Worm (Caenorhabditis elegans) whole organism, L1 larva: Measurements from ENCODE around the gene pst-2.
A peak's percentile ranks its signal among the peaks of the same experiment; 100 is the strongest.

Experiments used
- C34B4.2 ChIP-seq: sonication (generic microtip); optimal IDR thresholded peaks from 2 replicates; lab custom pipeline; 2017; ENCODE audit warnings: mild to moderate bottlenecking, missing genetic modification characterization, missing compliant biosample characterization
- F16B12.6 ChIP-seq: fragments of 150-350 bp; optimal IDR thresholded peaks from 2 replicates; lab custom pipeline; 2014; ENCODE audit warnings: missing biosample characterization, missing genetic modification characterization
- aly-2 ChIP-seq: fragments of 150-350 bp; optimal IDR thresholded peaks from 2 replicates; lab custom pipeline; 2014; ENCODE audit warnings: missing biosample characterization, missing genetic modification characterization
- blmp-1 ChIP-seq: fragments of 150-350 bp; optimal IDR thresholded peaks from 2 replicates; lab custom pipeline; 2014; ENCODE audit warnings: missing biosample characterization, missing genetic modification characterization
- ceh-63 ChIP-seq: fragments of 200-800 bp; sonication (Bioruptor generic); optimal IDR thresholded peaks from 2 replicates; lab custom pipeline; 2018; ENCODE audit warnings: mild to moderate bottlenecking, missing genetic modification characterization, missing compliant biosample characterization
- ceh-82 ChIP-seq, 3 experiments: fragments of 150-350 bp in 1 of 3; sonication (generic microtip) in 2 of 3; optimal IDR thresholded peaks; 2 replicates each; lab custom pipeline; 2014 to 2017; ENCODE audit warnings: missing biosample characterization in 3 of 3, missing genetic modification characterization in 3 of 3
- ceh-88 ChIP-seq: fragments of 200-800 bp; sonication (Bioruptor generic); IDR thresholded peaks from 2 replicates; pipeline ENCODE4 v1.3.6; 2022; ENCODE audit warnings: missing genetic modification characterization, missing compliant biosample characterization
- ces-1 ChIP-seq: fragments of 150-350 bp; optimal IDR thresholded peaks from 2 replicates; lab custom pipeline; 2014; ENCODE audit warnings: missing biosample characterization, missing genetic modification reagents, missing genetic modification characterization
- dpl-1 ChIP-seq, 3 experiments: fragments of 150-350 bp in 2 of 3; sonication (generic microtip) in 1 of 3; optimal IDR thresholded peaks; 2 replicates each; lab custom pipeline; 2014 to 2017; ENCODE audit warnings: missing biosample characterization in 3 of 3, missing genetic modification characterization in 3 of 3, missing genetic modification reagents in 3 of 3
- efl-1 ChIP-seq, 4 experiments: fragments of 150-350 bp; optimal IDR thresholded peaks in 3 of 4; peaks in 1 of 4; 1 replicate in 1 of 4; 2 replicates in 3 of 4; lab custom pipeline; 2014; ENCODE audit warnings: missing biosample characterization in 2 of 4, missing genetic modification characterization in 2 of 4, missing genetic modification reagents in 2 of 4
- egl-27 ChIP-seq, 2 experiments: fragments of 150-350 bp in 1 of 2; sonication (generic microtip); optimal IDR thresholded peaks; 3 replicates each; lab custom pipeline; 2017 to 2018; ENCODE audit warnings: missing biosample characterization in 2 of 2, missing genetic modification characterization in 2 of 2, missing genetic modification reagents in 2 of 2
- elt-2 ChIP-seq: sonication (generic microtip); optimal IDR thresholded peaks from 2 replicates; lab custom pipeline; 2016; ENCODE audit warnings: missing genetic modification characterization, mild to moderate bottlenecking, inconsistent platforms, missing compliant biosample characterization, missing genetic modification reagents
- elt-3 ChIP-seq, 6 experiments: fragments of 150-350 bp in 1 of 6; sonication (generic microtip); optimal IDR thresholded peaks; 2 replicates each; lab custom pipeline; 2017 to 2018; ENCODE audit warnings: missing biosample characterization in 6 of 6, missing genetic modification characterization in 6 of 6, inconsistent platforms in 1 of 6
- ets-5 ChIP-seq: fragments of 200-800 bp; sonication (Bioruptor generic); IDR thresholded peaks from 2 replicates; pipeline ENCODE4 v1.3.6; 2022; ENCODE audit warnings: missing genetic modification characterization, missing compliant biosample characterization
- fkh-10 ChIP-seq: sonication (generic microtip); optimal IDR thresholded peaks from 2 replicates; lab custom pipeline; 2017; ENCODE audit warnings: missing biosample characterization, missing genetic modification reagents, missing genetic modification characterization
- hpl-2 ChIP-seq: fragments of 150-350 bp; optimal IDR thresholded peaks from 2 replicates; lab custom pipeline; 2014; ENCODE audit warnings: missing biosample characterization, missing genetic modification reagents, missing genetic modification characterization
- irx-1 ChIP-seq: sonication (generic microtip); optimal IDR thresholded peaks from 2 replicates; lab custom pipeline; 2016; ENCODE audit warnings: missing genetic modification characterization, missing compliant biosample characterization
- isw-1 ChIP-seq: fragments of 200-800 bp; sonication (Bioruptor generic); IDR thresholded peaks from 2 replicates; pipeline ENCODE4 v1.3.6; 2022; ENCODE audit warnings: missing genetic modification characterization, missing compliant biosample characterization
- jun-1 ChIP-seq: fragments of 150-350 bp; optimal IDR thresholded peaks from 2 replicates; lab custom pipeline; 2014; ENCODE audit warnings: missing biosample characterization, missing genetic modification reagents, missing genetic modification characterization
- lin-14 ChIP-seq: fragments of 200-800 bp; sonication (Bioruptor generic); optimal IDR thresholded peaks from 2 replicates; lab custom pipeline; 2018; ENCODE audit warnings: mild to moderate bottlenecking, missing genetic modification characterization, moderate library complexity, missing compliant biosample characterization
- lin-15B ChIP-seq: fragments of 150-350 bp; sonication (generic microtip); optimal IDR thresholded peaks from 3 replicates; lab custom pipeline; 2014; ENCODE audit warnings: missing biosample characterization, missing genetic modification characterization
- lin-35 ChIP-seq, 2 experiments: fragments of 150-350 bp; optimal IDR thresholded peaks; 2 replicates each; lab custom pipeline; 2014; ENCODE audit warnings: missing biosample characterization in 2 of 2, missing genetic modification characterization in 2 of 2, missing genetic modification reagents in 2 of 2
- lin-39 ChIP-seq: fragments of 150-350 bp; optimal IDR thresholded peaks from 2 replicates; lab custom pipeline; 2014; ENCODE audit warnings: missing biosample characterization, missing genetic modification reagents, missing genetic modification characterization
- lir-3 ChIP-seq: sonication (generic microtip); optimal IDR thresholded peaks from 2 replicates; lab custom pipeline; 2016; ENCODE audit warnings: mild to moderate bottlenecking, missing genetic modification characterization, moderate library complexity, missing compliant biosample characterization; ENCODE audit not compliant: poor library complexity
- lsy-2 ChIP-seq, 2 experiments: fragments of 150-350 bp; optimal IDR thresholded peaks; 2 replicates each; lab custom pipeline; 2014; ENCODE audit warnings: missing biosample characterization in 2 of 2, missing genetic modification characterization in 2 of 2
- mef-2 ChIP-seq: fragments of 150-350 bp; optimal IDR thresholded peaks from 2 replicates; lab custom pipeline; 2014; ENCODE audit warnings: missing biosample characterization, missing genetic modification characterization
- nhr-76 ChIP-seq: sonication (generic microtip); optimal IDR thresholded peaks from 2 replicates; lab custom pipeline; 2017; ENCODE audit warnings: missing biosample characterization, missing genetic modification characterization
- nhr-77 ChIP-seq: fragments of 150-350 bp; optimal IDR thresholded peaks from 2 replicates; lab custom pipeline; 2014; ENCODE audit warnings: missing biosample characterization, missing genetic modification characterization
- nhr-84 ChIP-seq: sonication (generic microtip); optimal IDR thresholded peaks from 2 replicates; lab custom pipeline; 2017; ENCODE audit warnings: missing biosample characterization, missing genetic modification characterization
- nhr-85 ChIP-seq: sonication (generic microtip); peaks from one replicate; lab custom pipeline; 2016; ENCODE audit warnings: missing genetic modification characterization, inconsistent platforms, missing compliant biosample characterization
- nhr-90 ChIP-seq: sonication (generic microtip); optimal IDR thresholded peaks from 2 replicates; lab custom pipeline; 2016; ENCODE audit warnings: mild to moderate bottlenecking, missing genetic modification characterization, missing compliant biosample characterization; ENCODE audit not compliant: poor library complexity
- pag-3 ChIP-seq: sonication (generic microtip); optimal IDR thresholded peaks from 2 replicates; lab custom pipeline; 2017; ENCODE audit warnings: missing genetic modification characterization, mild to moderate bottlenecking, missing compliant biosample characterization, antibody characterized with exemption, borderline replicate concordance; ENCODE audit not compliant: insufficient read depth
- rnt-1 ChIP-seq: sonication (generic microtip); optimal IDR thresholded peaks from 2 replicates; lab custom pipeline; 2016; ENCODE audit warnings: mild to moderate bottlenecking, missing genetic modification characterization, moderate library complexity, missing compliant biosample characterization
- skn-1 ChIP-seq: fragments of 150-350 bp; optimal IDR thresholded peaks from 2 replicates; lab custom pipeline; 2014; ENCODE audit warnings: missing biosample characterization, missing genetic modification characterization
- sptf-1 ChIP-seq: fragments of 150-350 bp; optimal IDR thresholded peaks from 2 replicates; lab custom pipeline; 2014; ENCODE audit warnings: missing biosample characterization, missing genetic modification characterization
- sup-37 ChIP-seq: fragments of 200-800 bp; sonication (Bioruptor generic); optimal IDR thresholded peaks from 2 replicates; lab custom pipeline; 2018; ENCODE audit warnings: mild to moderate bottlenecking, missing genetic modification characterization, missing compliant biosample characterization
- swsn-7 ChIP-seq: sonication (generic microtip); optimal IDR thresholded peaks from 2 replicates; lab custom pipeline; 2016; ENCODE audit warnings: missing genetic modification characterization, missing compliant biosample characterization
- unc-130 ChIP-seq: fragments of 150-350 bp; optimal IDR thresholded peaks from 2 replicates; lab custom pipeline; 2017; ENCODE audit warnings: missing biosample characterization, missing genetic modification characterization, inconsistent platforms
- unc-30 ChIP-seq: sonication (generic microtip); optimal IDR thresholded peaks from 2 replicates; lab custom pipeline; 2017; ENCODE audit warnings: missing biosample characterization, missing genetic modification characterization
- unc-62 ChIP-seq: fragments of 150-350 bp; optimal IDR thresholded peaks from 2 replicates; lab custom pipeline; 2014; ENCODE audit warnings: missing biosample characterization, missing genetic modification reagents, missing genetic modification characterization
- zag-1 ChIP-seq: fragments of 150-350 bp; optimal IDR thresholded peaks from 2 replicates; lab custom pipeline; 2014; ENCODE audit warnings: missing biosample characterization, missing genetic modification characterization
- zip-4 ChIP-seq: fragments of 200-800 bp; sonication (Bioruptor generic); optimal IDR thresholded peaks from 2 replicates; lab custom pipeline; 2018; ENCODE audit warnings: mild to moderate bottlenecking, missing genetic modification characterization, moderate library complexity, missing compliant biosample characterization
- ztf-4 ChIP-seq: fragments of 150-350 bp; optimal IDR thresholded peaks from 2 replicates; lab custom pipeline; 2014; ENCODE audit warnings: missing biosample characterization, missing genetic modification characterization

pst-2 gene

ce11 chrIII:5718385-5718784 lies 38.2 kb downstream of the pst-2 start:
- TF ChIP-seq lir-3 (tag; lab: Kevin White, UChicago) = no peak
- TF ChIP-seq skn-1 = no peak
- no peak for TF ChIP-seq mef-2 (tag; lab: Kevin White, UChicago)
- no peak for TF ChIP-seq blmp-1
- TF ChIP-seq elt-2 (tag; lab: Kevin White, UChicago) = no peak
- TF ChIP-seq zag-1 (tag; lab: Kevin White, UChicago) = no peak
- no peak for TF ChIP-seq nhr-90 (tag; lab: Kevin White, UChicago)
- TF ChIP-seq ztf-4 (tag; lab: Kevin White, UChicago) = no peak
- TF ChIP-seq, all 84 proteins: peak for 0

DNA sequence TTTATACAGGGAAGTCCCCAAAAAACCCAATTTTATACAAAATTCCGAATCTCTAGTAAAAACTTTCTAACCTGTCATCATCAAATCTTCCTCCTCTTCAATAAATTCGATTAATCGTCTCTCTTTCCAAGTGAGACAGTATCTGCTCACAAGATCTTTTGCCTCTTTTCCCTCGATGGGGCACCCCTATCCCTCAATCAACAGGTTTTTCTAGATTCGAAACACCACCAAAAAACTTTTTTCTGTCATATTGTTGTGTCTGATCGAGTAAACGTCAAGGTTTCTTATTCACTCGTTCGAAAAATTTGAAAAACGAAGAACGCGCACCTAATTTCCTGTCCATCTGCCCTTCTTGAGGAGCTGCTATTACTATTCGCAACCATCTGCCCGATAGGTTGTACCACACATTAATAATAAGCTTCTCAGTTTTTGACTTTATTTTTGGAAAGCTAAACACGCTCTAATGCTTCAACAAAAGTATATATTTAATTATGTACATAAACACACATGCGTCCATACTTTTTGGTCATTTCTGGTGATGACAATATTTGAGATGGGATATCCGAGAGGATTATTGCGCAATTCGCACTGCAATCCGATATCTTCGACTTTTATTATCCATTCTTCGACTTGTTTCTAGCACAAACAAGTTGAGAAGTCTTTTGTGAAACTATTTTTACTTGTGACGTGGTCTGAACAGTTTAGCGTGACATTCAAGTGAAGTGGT lies 39.0 kb downstream of the pst-2 start:
- peak; percentile 24 for TF ChIP-seq lin-14 (GFP tag; lab: Kevin White, UChicago)
- TF ChIP-seq nhr-85 (tag; lab: Kevin White, UChicago) = peak; percentile 70
- no peak for TF ChIP-seq ceh-63
- TF ChIP-seq irx-1 (tag; lab: Kevin White, UChicago) = no peak
- no peak for TF ChIP-seq egl-27 (tag; optimal IDR thresholded peaks at IDR 0.05; lab: Kevin White, UChicago)
- TF ChIP-seq blmp-1 = peak; percentile 6

ce11 chrIII:5719832-5720194 lies 39.6 kb downstream of the pst-2 start:
- TF ChIP-seq sup-37 (GFP tag; lab: Kevin White, UChicago) (no peak), unc-30 (tag; lab: Kevin White, UChicago) (no peak), C34B4.2 (tag; lab: Kevin White, UChicago) (no peak), lsy-2 (tag; optimal IDR thresholded peaks at IDR 0.05; lab: Kevin White, UChicago) (peak in 1 of 2 experiments; percentile 4), fkh-10 (GFP tag; lab: Kevin White, UChicago) (no peak), dpl-1 (GFP tag; optimal IDR thresholded peaks at IDR 0.05; lab: Kevin White, UChicago) (peak; percentile 46 to 80 (median 71)), nhr-76 (tag; lab: Kevin White, UChicago) (no peak), sptf-1 (tag; lab: Kevin White, UChicago) (no peak), lin-14 (GFP tag; lab: Kevin White, UChicago) (no peak), lin-35 (GFP tag; optimal IDR thresholded peaks at IDR 0.05; lab: Kevin White, UChicago) (peak; percentile 76 to 81), nhr-77 (tag; lab: Kevin White, UChicago) (no peak), elt-3 (tag; optimal IDR thresholded peaks at IDR 0.05; lab: Kevin White, UChicago) (no peak), unc-130 (tag; lab: Kevin White, UChicago) (no peak), swsn-7 (tag; lab: Kevin White, UChicago) (no peak), efl-1 (optimal IDR thresholded peaks at IDR 0.05; lab: Kevin White, UChicago) (peak; percentile 75 to 98), efl-1 (GFP tag; optimal IDR thresholded peaks at IDR 0.05 in 1 of 2; lab: Kevin White, UChicago) (peak; percentile 72 to 96), jun-1 (no peak), aly-2 (tag; lab: Kevin White, UChicago) (no peak), nhr-90 (tag; lab: Kevin White, UChicago) (no peak), skn-1 (no peak)

DNA sequence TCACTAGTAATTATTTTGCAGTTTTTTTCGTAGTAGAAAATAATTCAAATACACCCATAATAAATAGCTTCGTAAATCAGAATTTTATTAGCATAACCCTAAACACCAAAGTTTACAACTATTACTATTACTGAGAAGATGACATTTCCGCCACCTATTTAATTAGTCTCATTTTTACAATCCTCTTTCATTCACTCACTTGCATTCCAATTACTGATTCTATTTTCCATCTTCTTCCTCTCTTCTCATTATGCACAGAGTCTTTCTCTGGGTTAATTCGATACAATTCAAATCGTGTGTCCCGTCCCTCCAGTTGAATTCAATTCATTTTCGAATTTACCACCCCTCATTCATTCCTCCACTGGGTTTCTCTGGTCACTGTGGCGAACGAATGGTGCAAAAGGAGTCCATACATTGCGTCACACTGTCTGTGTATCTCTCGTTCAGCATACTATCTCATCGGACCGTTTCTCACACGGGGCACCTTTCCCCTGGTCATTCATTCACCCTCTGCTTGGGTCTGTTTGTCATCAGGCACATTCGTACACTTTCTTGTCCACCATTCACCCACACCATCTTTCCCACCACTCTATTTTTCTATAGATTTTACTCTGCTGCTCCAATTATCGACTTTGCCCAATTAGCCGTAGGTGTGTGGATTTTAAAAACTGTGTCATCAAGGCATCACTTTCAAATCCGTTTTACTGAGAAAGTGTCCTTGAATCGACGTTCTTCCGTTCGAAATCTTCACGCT lies 40.2 kb downstream of the pst-2 start:
- no peak for TF ChIP-seq isw-1
- TF ChIP-seq ces-1 (GFP tag; lab: Kevin White, UChicago) = no peak
- TF ChIP-seq lin-15B = no peak
- TF ChIP-seq dpl-1 (GFP tag; optimal IDR thresholded peaks at IDR 0.05; lab: Kevin White, UChicago) = no peak
- no peak for TF ChIP-seq lin-39
- no peak for TF ChIP-seq zip-4 (GFP tag; lab: Kevin White, UChicago)
- TF ChIP-seq lin-14 (GFP tag; lab: Kevin White, UChicago) = peak; percentile 54
- no peak for TF ChIP-seq unc-30 (tag; lab: Kevin White, UChicago)
- TF ChIP-seq F16B12.6 (tag; lab: Kevin White, UChicago) = no peak
- no peak for TF ChIP-seq nhr-77 (tag; lab: Kevin White, UChicago)
- TF ChIP-seq rnt-1 (tag; lab: Kevin White, UChicago) = no peak
- no peak for TF ChIP-seq ceh-82 (tag; optimal IDR thresholded peaks at IDR 0.05; lab: Kevin White, UChicago)
- no peak for TF ChIP-seq pag-3
- no peak for TF ChIP-seq hpl-2 (GFP tag; lab: Kevin White, UChicago)
- TF ChIP-seq ets-5 (GFP tag; lab: Robert Waterston, UW) = no peak
- no peak for TF ChIP-seq ceh-88
- TF ChIP-seq nhr-90 (tag; lab: Kevin White, UChicago) = no peak
- TF ChIP-seq nhr-84 (tag; lab: Kevin White, UChicago) = no peak
- TF ChIP-seq ceh-63 = no peak
- no peak for TF ChIP-seq unc-62 (GFP tag; lab: Kevin White, UChicago)
- TF ChIP-seq egl-27 (tag; optimal IDR thresholded peaks at IDR 0.05; lab: Kevin White, UChicago) = no peak
